Fruit fly (Drosophila melanogaster): ENCODE data around the gene CG31862.

The CG31862 gene

DNA sequence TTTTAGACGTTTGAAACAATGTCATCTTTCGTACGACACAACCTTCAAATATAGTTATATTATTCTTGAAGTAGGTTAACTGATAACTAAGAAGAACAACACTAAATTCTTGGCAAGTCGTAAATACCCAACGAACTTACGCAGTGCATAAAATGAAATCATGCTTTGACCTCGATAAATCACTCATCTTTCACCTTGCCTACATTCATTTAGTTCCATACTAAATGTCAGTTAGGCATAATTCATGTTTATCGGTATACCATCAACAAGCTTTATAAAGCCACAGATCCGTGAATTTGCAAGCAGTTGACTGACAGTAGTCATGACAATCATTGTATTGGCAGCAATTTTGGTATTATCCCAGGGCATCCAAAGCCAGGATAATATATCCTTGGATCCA lies at the start of gene CG31862:
TSS of gene CG31862 (plus strand) at position 301 of the 400 bp plus-strand sequence.
- no peak for TF ChIP-seq Sox14 (GFP tag; optimal IDR thresholded peaks at IDR 0.05)
- TF ChIP-seq svp (GFP tag) = no peak
- TF ChIP-seq Ets96B (tag; optimal IDR thresholded peaks at IDR 0.05) = no peak
- TF ChIP-seq vri (GFP tag; optimal IDR thresholded peaks at IDR 0.05) = no peak
- TF ChIP-seq Smox (GFP tag; optimal IDR thresholded peaks at IDR 0.05) = no peak
- no peak for TF ChIP-seq cyc (GFP tag; optimal IDR thresholded peaks at IDR 0.05)
- no peak for TF ChIP-seq CG6854 (GFP tag; optimal IDR thresholded peaks at IDR 0.05)
- no peak for TF ChIP-seq Blimp-1 (GFP tag; optimal IDR thresholded peaks at IDR 0.05)
- TF ChIP-seq net (GFP tag; optimal IDR thresholded peaks at IDR 0.05) = no peak
- no peak for TF ChIP-seq ss (GFP tag; optimal IDR thresholded peaks at IDR 0.05)
- TF ChIP-seq Hr38 (GFP tag; optimal IDR thresholded peaks at IDR 0.05) = no peak
- no peak for TF ChIP-seq CG1621 (tag; optimal IDR thresholded peaks at IDR 0.05)
- TF ChIP-seq CG9139 (GFP tag; optimal IDR thresholded peaks at IDR 0.05) = no peak
- TF ChIP-seq Lpt (GFP tag; optimal IDR thresholded peaks at IDR 0.05) = no peak

DNA sequence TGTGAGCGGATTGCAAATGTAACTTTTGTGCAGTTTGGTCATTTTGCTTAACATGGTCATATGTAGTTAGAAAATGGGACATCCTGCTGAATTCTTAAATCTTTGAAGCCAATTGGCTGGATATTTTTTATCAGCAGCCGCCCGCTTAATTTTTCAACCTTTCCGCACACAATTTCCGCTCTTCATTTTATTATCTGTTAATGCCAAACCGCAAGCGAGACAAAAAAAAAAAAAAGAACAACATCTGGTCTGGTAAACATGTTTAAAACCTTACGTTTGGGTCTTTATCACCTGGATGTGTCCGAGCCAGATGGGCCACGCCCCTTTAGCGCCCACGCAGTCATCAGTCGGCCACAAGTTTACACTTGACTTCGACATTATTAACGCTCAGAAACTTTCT lies 48.4 kb upstream of the CG31862 start:
- TF ChIP-seq spab (GFP tag; optimal IDR thresholded peaks at IDR 0.05) = no peak

- TF ChIP-seq cyc (GFP tag; optimal IDR thresholded peaks at IDR 0.05) (peak; percentile 15), achi (GFP tag; optimal IDR thresholded peaks at IDR 0.05) (no peak), acj6 (GFP tag; optimal IDR thresholded peaks at IDR 0.05) (no peak), lz (GFP tag; optimal IDR thresholded peaks at IDR 0.05) (peak; percentile 23), Eip78C (GFP tag) (peak; percentile 52), CG6792 (GFP tag; optimal IDR thresholded peaks at IDR 0.05) (no peak), svp (GFP tag) (peak; percentile 56)
These were observed 23.8 kb upstream of the CG31862 start for dm6 chr2L:12314838-12315237.

DNA sequence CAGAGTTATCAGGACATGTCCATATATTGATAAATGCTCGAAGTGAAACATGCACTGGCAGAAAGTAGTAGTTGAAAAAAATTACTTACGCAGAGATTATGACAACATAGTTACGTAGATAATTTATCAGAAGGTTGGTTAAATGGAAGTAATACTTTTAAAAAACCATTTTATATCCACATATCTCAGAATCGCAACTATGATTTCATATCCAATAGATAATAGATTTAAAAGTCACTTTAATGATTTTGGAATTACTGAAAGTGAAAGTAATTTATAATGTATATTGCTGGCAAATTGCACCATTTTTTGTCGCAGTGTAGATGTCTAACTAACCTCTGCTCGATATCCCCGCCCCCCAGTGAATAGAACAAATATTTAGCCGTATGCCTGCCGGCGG lies 1.5 kb upstream of the CG31862 start:
- TF ChIP-seq CG11762 (GFP tag; optimal IDR thresholded peaks at IDR 0.05; ENCODE audit: insufficient read depth) (no peak), CG6808 (GFP tag; optimal IDR thresholded peaks at IDR 0.05) (no peak), CG6276 (GFP tag; optimal IDR thresholded peaks at IDR 0.05) (no peak), eg (GFP tag; IDR thresholded peaks at IDR 0.05) (no peak), Hr39 (GFP tag; optimal IDR thresholded peaks at IDR 0.05) (no peak), Ets21C (GFP tag; optimal IDR thresholded peaks at IDR 0.05) (no peak), fd59A (GFP tag; optimal IDR thresholded peaks at IDR 0.05) (no peak), dsx (GFP tag; optimal IDR thresholded peaks at IDR 0.05; ENCODE audit: poor library complexity, severe bottlenecking) (no peak), ss (GFP tag; optimal IDR thresholded peaks at IDR 0.05) (no peak), Eip75B (GFP tag; optimal IDR thresholded peaks at IDR 0.05) (no peak), CG8119 (GFP tag; IDR thresholded peaks at IDR 0.05) (no peak)

- TF ChIP-seq Met (GFP tag; optimal IDR thresholded peaks at IDR 0.05) (no peak), fd59A (GFP tag; optimal IDR thresholded peaks at IDR 0.05) (no peak), CG32006 (GFP tag; optimal IDR thresholded peaks at IDR 0.05) (no peak), vri (GFP tag; optimal IDR thresholded peaks at IDR 0.05) (no peak), CG3032 (tag; optimal IDR thresholded peaks at IDR 0.05) (no peak), dac (GFP tag; optimal IDR thresholded peaks at IDR 0.05) (no peak), Gug (GFP tag; IDR thresholded peaks at IDR 0.05) (no peak), Hr38 (GFP tag; optimal IDR thresholded peaks at IDR 0.05) (no peak), eg (GFP tag; IDR thresholded peaks at IDR 0.05) (0 out of 3 replicates have a peak, but pooled peaks have one; percentile 10)
These were observed 3.1 kb downstream of the CG31862 start for dm6 chr2L:12341705-12342104.
